Worm (Caenorhabditis elegans) whole organism, late embryonic: ENCODE results near the gene rab-3.

Experiments
- C08G9.2 ChIP-seq: sonication (generic microtip); optimal IDR thresholded peaks from 2 replicates; lab custom pipeline; 2016; ENCODE audit warnings: mild to moderate bottlenecking, missing genetic modification characterization, moderate library complexity, missing compliant biosample characterization
- K09A11.1 ChIP-seq: sonication (generic microtip); optimal IDR thresholded peaks from 2 replicates; lab custom pipeline; 2017; ENCODE audit warnings: antibody characterized with exemption, mild to moderate bottlenecking, missing genetic modification characterization, missing compliant biosample characterization; ENCODE audit not compliant: insufficient read depth
- ahr-1 ChIP-seq: sonication (generic microtip); optimal IDR thresholded peaks from 2 replicates; lab custom pipeline; 2016; ENCODE audit warnings: missing genetic modification characterization, missing compliant biosample characterization
- ceh-18 ChIP-seq: sonication (generic microtip); optimal IDR thresholded peaks from 2 replicates; lab custom pipeline; 2016; ENCODE audit warnings: missing genetic modification characterization, missing compliant biosample characterization
- ceh-19 ChIP-seq: fragments of 200-800 bp; sonication (Bioruptor generic); optimal IDR thresholded peaks from 2 replicates; lab custom pipeline; 2018; ENCODE audit warnings: mild to moderate bottlenecking, missing genetic modification characterization, missing compliant biosample characterization
- ceh-30 ChIP-seq: fragments of 150-350 bp; optimal IDR thresholded peaks from 2 replicates; lab custom pipeline; 2014; ENCODE audit warnings: missing biosample characterization, missing genetic modification characterization
- ceh-31 ChIP-seq: sonication (generic microtip); optimal IDR thresholded peaks from 2 replicates; lab custom pipeline; 2016; ENCODE audit warnings: missing genetic modification characterization, missing compliant biosample characterization
- ceh-34 ChIP-seq: sonication (generic microtip); optimal IDR thresholded peaks from 2 replicates; lab custom pipeline; 2016; ENCODE audit warnings: mild to moderate bottlenecking, missing genetic modification characterization, missing compliant biosample characterization
- ceh-45 ChIP-seq: fragments of 200-800 bp; sonication (Bioruptor generic); IDR thresholded peaks from 2 replicates; pipeline ENCODE4 v1.3.6; 2022; ENCODE audit warnings: missing genetic modification reagents, missing genetic modification characterization, missing compliant biosample characterization
- ceh-48 ChIP-seq: sonication (generic microtip); optimal IDR thresholded peaks from 2 replicates; lab custom pipeline; 2016; ENCODE audit warnings: missing genetic modification characterization, inconsistent platforms, missing compliant biosample characterization
- ceh-6 ChIP-seq: fragments of 200-800 bp; sonication (Bioruptor generic); optimal IDR thresholded peaks from 2 replicates; lab custom pipeline; 2018; ENCODE audit warnings: mild to moderate bottlenecking, missing genetic modification characterization, missing compliant biosample characterization
- ceh-9 ChIP-seq: sonication (generic microtip); optimal IDR thresholded peaks from 2 replicates; lab custom pipeline; 2016; ENCODE audit warnings: mild to moderate bottlenecking, missing genetic modification characterization, inconsistent platforms, missing compliant biosample characterization
- che-1 ChIP-seq: sonication (generic microtip); optimal IDR thresholded peaks from 2 replicates; lab custom pipeline; 2016; ENCODE audit warnings: mild to moderate bottlenecking, missing genetic modification characterization, missing compliant biosample characterization
- dve-1 ChIP-seq: sonication (generic microtip); optimal IDR thresholded peaks from 2 replicates; lab custom pipeline; 2017; ENCODE audit warnings: antibody characterized with exemption, mild to moderate bottlenecking, missing genetic modification characterization, missing compliant biosample characterization
- elt-4 ChIP-seq: sonication (generic microtip); optimal IDR thresholded peaks from 2 replicates; lab custom pipeline; 2016; ENCODE audit warnings: missing genetic modification characterization, missing compliant biosample characterization
- fkh-6 ChIP-seq: sonication (generic microtip); optimal IDR thresholded peaks from 2 replicates; lab custom pipeline; 2016; ENCODE audit warnings: missing genetic modification characterization, missing compliant biosample characterization
- gmeb-2 ChIP-seq: sonication (generic microtip); optimal IDR thresholded peaks from 2 replicates; lab custom pipeline; 2016; ENCODE audit warnings: missing genetic modification characterization, inconsistent platforms, missing compliant biosample characterization
- hlh-13 ChIP-seq: fragments of 200-800 bp; sonication (Bioruptor generic); optimal IDR thresholded peaks from 2 replicates; lab custom pipeline; 2018; ENCODE audit warnings: mild to moderate bottlenecking, missing genetic modification characterization, missing compliant biosample characterization
- hlh-6 ChIP-seq: sonication (generic microtip); optimal IDR thresholded peaks from 2 replicates; lab custom pipeline; 2016; ENCODE audit warnings: missing genotype, missing genetic modification characterization, missing compliant biosample characterization
- lim-6 ChIP-seq: sonication (generic microtip); optimal IDR thresholded peaks from 2 replicates; lab custom pipeline; 2016; ENCODE audit warnings: missing genetic modification characterization, missing compliant biosample characterization
- nfya-1 ChIP-seq: sonication (generic microtip); optimal IDR thresholded peaks from 2 replicates; lab custom pipeline; 2017; ENCODE audit warnings: missing genetic modification characterization, mild to moderate bottlenecking, missing compliant biosample characterization, antibody characterized with exemption, moderate library complexity
- nhr-11 ChIP-seq: fragments of 150-350 bp; optimal IDR thresholded peaks from 2 replicates; lab custom pipeline; 2014; ENCODE audit warnings: missing biosample characterization, missing genetic modification characterization
- npax-4 ChIP-seq: sonication (generic microtip); optimal IDR thresholded peaks from 2 replicates; lab custom pipeline; 2016; ENCODE audit warnings: missing genetic modification characterization, missing compliant biosample characterization
- odd-2 ChIP-seq: sonication (generic microtip); optimal IDR thresholded peaks from 2 replicates; lab custom pipeline; 2017; ENCODE audit warnings: antibody characterized with exemption, mild to moderate bottlenecking, missing genetic modification characterization, missing compliant biosample characterization
- pag-3 ChIP-seq: sonication (generic microtip); optimal IDR thresholded peaks from 2 replicates; lab custom pipeline; 2016; ENCODE audit warnings: missing compliant biosample characterization, missing genetic modification characterization, borderline replicate concordance
- pat-9 ChIP-seq: fragments of 200-800 bp; sonication (Bioruptor generic); optimal IDR thresholded peaks from 2 replicates; lab custom pipeline; 2018; ENCODE audit warnings: mild to moderate bottlenecking, missing genetic modification characterization, moderate library complexity, missing compliant biosample characterization
- pax-1 ChIP-seq: fragments of 150-350 bp; optimal IDR thresholded peaks from 2 replicates; lab custom pipeline; 2014; ENCODE audit warnings: missing biosample characterization, missing genetic modification characterization
- pha-4 ChIP-seq: fragments of 150-350 bp; optimal IDR thresholded peaks from 2 replicates; lab custom pipeline; 2018; ENCODE audit warnings: missing biosample characterization, missing genetic modification reagents, missing genetic modification characterization
- pros-1 ChIP-seq: fragments of 150-350 bp; optimal IDR thresholded peaks from 2 replicates; lab custom pipeline; 2014; ENCODE audit warnings: missing biosample characterization, missing genetic modification reagents, missing genetic modification characterization
- ref-2 ChIP-seq: sonication (generic microtip); optimal IDR thresholded peaks from 2 replicates; lab custom pipeline; 2016; ENCODE audit warnings: missing genetic modification characterization, missing compliant biosample characterization
- sdc-2 ChIP-seq: sonication (generic microtip); optimal IDR thresholded peaks from 2 replicates; lab custom pipeline; 2016; ENCODE audit warnings: missing genotype, missing genetic modification characterization, missing compliant biosample characterization
- sox-2 ChIP-seq: fragments of 200-800 bp; sonication (Bioruptor generic); IDR thresholded peaks from 2 replicates; pipeline ENCODE4 v1.3.6; 2022; ENCODE audit warnings: missing genetic modification reagents, missing genetic modification characterization, missing compliant biosample characterization
- sox-4 ChIP-seq: sonication (generic microtip); optimal IDR thresholded peaks from 2 replicates; lab custom pipeline; 2017; ENCODE audit warnings: mild to moderate bottlenecking, missing genetic modification characterization, inconsistent platforms, missing compliant biosample characterization
- syd-9 ChIP-seq: sonication (generic microtip); optimal IDR thresholded peaks from 2 replicates; lab custom pipeline; 2016; ENCODE audit warnings: mild to moderate bottlenecking, missing genetic modification characterization, moderate library complexity, missing compliant biosample characterization
- tbx-2 ChIP-seq: sonication (generic microtip); optimal IDR thresholded peaks from 2 replicates; lab custom pipeline; 2016; ENCODE audit warnings: missing genetic modification characterization, missing compliant biosample characterization
- tbx-7 ChIP-seq: sonication (generic microtip); optimal IDR thresholded peaks from 2 replicates; lab custom pipeline; 2016; ENCODE audit warnings: missing genotype, missing genetic modification characterization, missing compliant biosample characterization
- ttx-3 ChIP-seq: sonication (generic microtip); optimal IDR thresholded peaks from 2 replicates; lab custom pipeline; 2016; ENCODE audit warnings: missing genetic modification reagents, missing genetic modification characterization, missing compliant biosample characterization
- unc-42 ChIP-seq: sonication (generic microtip); optimal IDR thresholded peaks from 2 replicates; lab custom pipeline; 2016; ENCODE audit warnings: missing genotype, missing genetic modification characterization, missing compliant biosample characterization
- zip-5 ChIP-seq: sonication (generic microtip); optimal IDR thresholded peaks from 2 replicates; lab custom pipeline; 2016; ENCODE audit warnings: missing genetic modification characterization, missing compliant biosample characterization
- ztf-16 ChIP-seq: sonication (generic microtip); optimal IDR thresholded peaks from 2 replicates; lab custom pipeline; 2017; ENCODE audit warnings: missing genetic modification characterization, missing compliant biosample characterization

rab-3 gene

ce11 chrII:5734883-5735282, 7.2 kb upstream of the rab-3 start:
- no peak for TF ChIP-seq pat-9 (tag; lab: Kevin White, UChicago)

- TF ChIP-seq C08G9.2 (tag; lab: Kevin White, UChicago): no peak
- no peak for TF ChIP-seq K09A11.1
- no peak for TF ChIP-seq elt-4 (tag; lab: Kevin White, UChicago)
- TF ChIP-seq ceh-9 (tag; lab: Kevin White, UChicago): no peak
- TF ChIP-seq hlh-6 (tag; lab: Kevin White, UChicago): no peak
- TF ChIP-seq ceh-6: no peak
- TF ChIP-seq hlh-13 (GFP tag; lab: Kevin White, UChicago): no peak
- TF ChIP-seq sox-4 (tag; lab: Kevin White, UChicago): no peak
- TF ChIP-seq ttx-3 (tag; lab: Kevin White, UChicago): no peak
- no peak for TF ChIP-seq ceh-30 (tag; lab: Kevin White, UChicago)
- TF ChIP-seq ceh-48 (tag; lab: Kevin White, UChicago): no peak
- no peak for TF ChIP-seq tbx-7 (tag; lab: Kevin White, UChicago)
- TF ChIP-seq ahr-1 (tag; lab: Kevin White, UChicago): no peak
- TF ChIP-seq odd-2 (tag; lab: Kevin White, UChicago): no peak
- no peak for TF ChIP-seq pha-4 (tag; lab: Kevin White, UChicago)
- no peak for TF ChIP-seq sdc-2 (tag; lab: Kevin White, UChicago)
- TF ChIP-seq ceh-34 (tag; lab: Kevin White, UChicago): no peak
- TF ChIP-seq che-1 (tag; lab: Kevin White, UChicago): no peak
- TF ChIP-seq, all 69 proteins: peak for 0
Measured at ce11 chrII:5730343-5731083, 2.9 kb upstream of the rab-3 start, which contains the start of the genes C18A3.7 and C18A3.11. Gene C18A3.7 (minus strand): TSS chrII:5730443. Gene C18A3.11 (plus strand): TSS chrII:5731033.

ce11 chrII:5725094-5725493, 2.6 kb downstream of the rab-3 start:
- TF ChIP-seq pha-4 (tag; lab: Kevin White, UChicago): no peak
- no peak for TF ChIP-seq syd-9 (tag; lab: Kevin White, UChicago)
- TF ChIP-seq lim-6 (tag; lab: Kevin White, UChicago): no peak
- TF ChIP-seq ceh-30 (tag; lab: Kevin White, UChicago): no peak
- TF ChIP-seq ref-2: no peak
- no peak for TF ChIP-seq sox-2 (GFP tag; lab: Robert Waterston, UW)
- TF ChIP-seq zip-5 (tag; lab: Kevin White, UChicago): no peak
- no peak for TF ChIP-seq ztf-16 (tag; lab: Kevin White, UChicago)
- TF ChIP-seq K09A11.1: no peak
- no peak for TF ChIP-seq sdc-2 (tag; lab: Kevin White, UChicago)
- no peak for TF ChIP-seq hlh-13 (GFP tag; lab: Kevin White, UChicago)
- TF ChIP-seq pag-3: no peak
- peak; percentile 29 for TF ChIP-seq tbx-2
- peak; percentile 36 for TF ChIP-seq nfya-1 (tag; lab: Kevin White, UChicago)
- no peak for TF ChIP-seq gmeb-2 (tag; lab: Kevin White, UChicago)
- peak; percentile 22 for TF ChIP-seq ceh-18
- peak; percentile 31 for TF ChIP-seq ceh-19 (GFP tag; lab: Kevin White, UChicago)
- TF ChIP-seq ceh-34 (tag; lab: Kevin White, UChicago): no peak
- TF ChIP-seq ceh-45: no peak
- TF ChIP-seq nhr-11: no peak
- no peak for TF ChIP-seq dve-1 (tag; lab: Kevin White, UChicago)
- no peak for TF ChIP-seq elt-4 (tag; lab: Kevin White, UChicago)
- TF ChIP-seq ceh-31 (tag; lab: Kevin White, UChicago): peak; percentile 78
- TF ChIP-seq pros-1 (tag; lab: Kevin White, UChicago): no peak
- TF ChIP-seq ceh-48 (tag; lab: Kevin White, UChicago): peak; percentile 76
- TF ChIP-seq fkh-6 (tag; lab: Kevin White, UChicago): no peak
- TF ChIP-seq odd-2 (tag; lab: Kevin White, UChicago): no peak
- TF ChIP-seq pax-1 (tag; lab: Kevin White, UChicago): no peak
- no peak for TF ChIP-seq npax-4 (tag; lab: Kevin White, UChicago)
- TF ChIP-seq unc-42 (tag; lab: Kevin White, UChicago): peak; percentile 81
